Worm (Caenorhabditis elegans) whole organism, L4/young adult: ENCODE measurements around the gene ZK1251.3.

Source experiments
- W03F9.2 ChIP-seq: fragments of 150-350 bp; optimal IDR thresholded peaks from 2 replicates; lab custom pipeline; 2014; ENCODE audit warnings: missing biosample characterization, missing genetic modification characterization
- dao-5 ChIP-seq: sonication (generic microtip); optimal IDR thresholded peaks from 2 replicates; lab custom pipeline; 2016; ENCODE audit warnings: missing genotype, missing genetic modification characterization, moderate library complexity, missing compliant biosample characterization
- him-1 ChIP-seq: sonication (generic microtip); optimal IDR thresholded peaks from 2 replicates; lab custom pipeline; 2016; ENCODE audit warnings: missing genotype, missing genetic modification reagents, missing genetic modification characterization, missing compliant biosample characterization

ce11 chrIV:9651234-9651633 lies 32.2 kb upstream of the ZK1251.3 start, which contains the start of gene chca-1:
- TF ChIP-seq him-1 (tag; lab: Kevin White, UChicago) (no peak), W03F9.2 (tag; lab: Kevin White, UChicago) (peak; percentile 37), dao-5 (tag; lab: Kevin White, UChicago) (no peak)
